Worm (Caenorhabditis elegans): ENCODE measurements around the gene F20C5.5.

DNA sequence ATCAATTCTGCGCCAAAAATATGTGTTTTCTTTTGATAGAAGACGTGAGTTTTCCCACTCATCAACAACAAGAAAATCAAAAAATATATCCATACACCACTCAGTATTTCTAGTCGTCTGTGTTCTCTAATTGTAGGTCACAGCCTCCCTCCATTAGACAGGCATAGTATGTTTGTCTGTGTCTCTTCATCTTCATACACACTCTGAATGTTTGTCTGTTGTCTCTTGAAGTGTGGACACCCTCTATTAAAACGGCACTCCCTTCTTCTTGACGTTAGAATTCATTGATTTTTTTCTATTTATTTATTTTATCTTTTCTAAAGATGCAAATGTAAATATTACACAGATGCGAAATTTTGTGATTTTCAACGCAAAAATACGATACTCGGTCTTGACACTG is 32.1 kb downstream of the F20C5.5 start:
- TF ChIP-seq ets-4 (tag; optimal IDR thresholded peaks at IDR 0.05), result no peak
- TF ChIP-seq ceh-48 (tag; optimal IDR thresholded peaks at IDR 0.05), result peak; percentile 31
- no peak for TF ChIP-seq ama-1 (optimal IDR thresholded peaks at IDR 0.05)
- no peak for TF ChIP-seq eyg-1 (tag; optimal IDR thresholded peaks at IDR 0.05)
- TF ChIP-seq nhr-11 (tag; optimal IDR thresholded peaks at IDR 0.05), result no peak
- TF ChIP-seq pha-4 (tag; optimal IDR thresholded peaks at IDR 0.05), result no peak
- no peak for TF ChIP-seq elt-2 (tag; optimal IDR thresholded peaks at IDR 0.05)
- TF ChIP-seq nfya-1 (tag; optimal IDR thresholded peaks at IDR 0.05), result peak; percentile 66

Data from whole organism, late embryonic.